Worm (Caenorhabditis elegans): Measurements from ENCODE around the gene cutl-4.

The cutl-4 gene

DNA sequence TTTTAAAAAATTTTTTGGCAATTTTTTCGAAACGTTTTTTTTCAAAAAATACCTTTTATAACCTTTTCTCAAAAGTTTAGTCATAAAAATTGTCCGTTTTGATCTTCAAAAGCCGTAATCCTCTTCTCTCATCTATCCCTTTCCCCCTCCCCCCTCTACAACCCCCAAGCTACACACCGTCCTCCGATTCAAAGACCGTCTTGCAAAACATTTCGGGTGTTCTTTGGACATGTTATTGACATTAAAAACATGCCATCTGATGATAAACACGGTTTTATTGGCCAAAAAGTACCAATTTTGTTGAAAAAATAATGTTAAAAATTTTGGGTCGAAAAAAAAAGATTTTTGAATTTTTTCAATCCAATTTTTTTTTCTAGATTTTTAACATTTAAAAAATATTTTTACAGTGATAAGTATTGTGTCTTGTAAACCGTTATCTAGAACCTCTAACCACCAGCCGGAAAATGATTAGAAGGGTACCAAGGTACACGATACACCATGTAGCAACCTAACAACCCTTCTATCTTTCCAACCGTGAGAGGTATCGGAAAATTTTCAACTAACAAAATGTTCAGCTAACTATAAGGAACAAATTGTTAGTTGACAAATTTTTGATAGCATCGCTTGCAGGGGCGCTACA, 16.4 kb downstream of the cutl-4 start:
- peak; percentile 44 for TF ChIP-seq nhr-80 (tag; optimal IDR thresholded peaks at IDR 0.05)
- no peak for TF ChIP-seq ztf-26 (tag; optimal IDR thresholded peaks at IDR 0.05)

DNA sequence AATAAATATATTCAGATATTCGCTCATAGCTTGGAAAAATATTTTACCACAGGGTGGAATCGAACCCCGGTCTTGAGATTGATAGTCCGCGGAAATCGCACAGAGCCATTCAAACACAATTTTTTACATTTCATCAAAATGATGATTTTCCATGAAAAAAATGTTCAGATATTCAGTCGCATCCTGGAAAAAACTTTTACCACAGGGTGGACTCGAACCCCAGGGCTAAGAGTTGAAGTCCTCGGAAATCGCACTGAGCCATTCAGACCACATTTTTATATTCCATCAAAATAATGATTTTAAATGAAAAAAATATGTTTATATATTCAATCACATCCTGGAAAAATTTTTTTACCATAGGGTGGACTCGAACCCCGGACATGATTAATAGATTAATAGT, 17.1 kb downstream of the cutl-4 start:
- TF ChIP-seq egrh-3 (GFP tag; IDR thresholded peaks at IDR 0.05) (no peak), B0261.1 (tag; optimal IDR thresholded peaks at IDR 0.05) (peak; percentile 46), attf-6 (GFP tag; IDR thresholded peaks at IDR 0.05) (0 out of 2 replicates have a peak, but pooled peaks have one; percentile 38), rpc-1 (optimal IDR thresholded peaks at IDR 0.05) (peak; percentile 13), rpc-1 (tag; optimal IDR thresholded peaks at IDR 0.05) (peak; percentile 67), tbp1 (GFP tag; optimal IDR thresholded peaks at IDR 0.05) (peak; percentile 72), lin-26 (GFP tag; IDR thresholded peaks at IDR 0.05) (peak; percentile 57; the same call in 1 of the 2 replicates)

DNA sequence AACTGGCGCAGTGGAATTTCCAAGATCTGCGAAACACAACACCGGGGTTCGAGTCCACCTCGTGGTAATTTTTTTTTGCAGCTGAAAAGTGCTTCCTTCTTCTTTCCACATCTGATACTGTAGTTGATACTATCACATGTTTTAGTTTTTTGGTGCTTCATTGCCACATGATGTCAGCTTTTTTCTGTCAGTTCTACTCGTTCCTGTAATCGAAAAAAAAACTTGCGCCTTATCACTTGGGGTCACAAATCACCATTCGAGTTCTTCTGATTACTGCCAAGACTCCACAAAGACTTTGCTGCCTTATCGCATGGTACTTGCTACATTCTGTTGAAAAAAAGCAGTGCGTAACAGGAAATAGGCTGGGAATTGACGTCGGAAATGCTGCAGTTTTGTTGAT, 18.0 kb downstream of the cutl-4 start:
- TF ChIP-seq Y79H2A.3 (GFP tag; conservative IDR thresholded peaks at IDR 0.05) (no peak), unc-130 (GFP tag; optimal IDR thresholded peaks at IDR 0.05) (no peak), dox-1 (GFP tag; IDR thresholded peaks at IDR 0.05) (peak; percentile 56; the same call in 1 of the 2 replicates), nfyb-1 (GFP tag; IDR thresholded peaks at IDR 0.05) (0 out of 2 replicates have a peak, but pooled peaks have one; percentile 53), ets-4 (GFP tag; optimal IDR thresholded peaks at IDR 0.05) (peak; percentile 49), B0336.3 (GFP tag; IDR thresholded peaks at IDR 0.05) (peak; percentile 52; the same call in 1 of the 2 replicates), madf-10 (tag; optimal IDR thresholded peaks at IDR 0.05) (peak; percentile 20), cebp-1 (GFP tag; IDR thresholded peaks at IDR 0.05) (peak; percentile 22; the same call in 1 of the 2 replicates), cebp-1 (tag; optimal IDR thresholded peaks at IDR 0.05) (peak; percentile 70), ztf-22 (GFP tag; optimal IDR thresholded peaks at IDR 0.05) (peak; percentile 83), rec-8 (tag; optimal IDR thresholded peaks at IDR 0.05) (no peak), ztf-26 (tag; optimal IDR thresholded peaks at IDR 0.05) (peak; percentile 15), snpc-4 (GFP tag; optimal IDR thresholded peaks at IDR 0.05) (no peak), snpc-4 (tag; optimal IDR thresholded peaks at IDR 0.05) (peak in 2 of 4 experiments; percentile 25 to 72), mes-4 (tag; optimal IDR thresholded peaks at IDR 0.05) (no peak), attf-5 (GFP tag; optimal IDR thresholded peaks at IDR 0.05) (peak; percentile 12), atf-7 (tag; optimal IDR thresholded peaks at IDR 0.05) (peak; percentile 83), Y95B8A.8 (GFP tag; IDR thresholded peaks at IDR 0.05) (peak; percentile 72; the same call in 1 of the 2 replicates), let-607 (tag; optimal IDR thresholded peaks at IDR 0.05) (peak in 1 of 2 experiments; percentile 31), unc-62 (GFP tag; optimal IDR thresholded peaks at IDR 0.05) (peak; percentile 67), K11D2.4 (GFP tag; IDR thresholded peaks at IDR 0.05) (peak; percentile 49; the same call in 1 of the 2 replicates), tbp1 (GFP tag; optimal IDR thresholded peaks at IDR 0.05) (peak; percentile 40), nhr-90 (tag; optimal IDR thresholded peaks at IDR 0.05) (peak; percentile 6), pha-4 (tag; optimal IDR thresholded peaks at IDR 0.05) (peak; percentile 30), nhr-80 (tag; optimal IDR thresholded peaks at IDR 0.05) (peak; percentile 99), ceh-58 (GFP tag; IDR thresholded peaks at IDR 0.05) (no peak), ceh-91 (GFP tag; IDR thresholded peaks at IDR 0.05) (no peak)

DNA sequence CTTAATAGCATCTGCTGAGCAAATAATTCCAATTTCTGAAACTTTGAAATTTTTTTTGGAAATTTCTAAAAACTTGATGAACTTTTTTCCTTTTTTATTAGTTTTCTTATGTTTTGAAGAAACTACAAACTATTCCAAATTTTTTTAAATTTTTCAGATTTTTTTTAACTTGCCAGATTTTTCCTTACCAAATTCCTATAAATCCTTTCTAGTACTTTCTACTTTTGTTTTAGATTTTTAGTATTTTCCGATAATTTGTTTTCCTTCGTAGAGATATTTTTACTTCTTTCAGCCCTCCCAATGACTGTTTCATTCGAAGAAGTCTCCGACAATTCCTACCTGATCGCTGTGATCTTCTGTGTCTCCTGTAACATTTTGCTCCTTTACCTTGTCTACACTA, 21.1 kb downstream of the cutl-4 start, which contains the start of gene str-77:
Gene str-77, plus strand, starts transcription at position 301 of the 400 bp plus-strand sequence.
- no peak for TF ChIP-seq sea-2 (GFP tag; IDR thresholded peaks at IDR 0.05)
- no peak for TF ChIP-seq F37B4.10 (GFP tag; IDR thresholded peaks at IDR 0.05)
- TF ChIP-seq ceh-40 (GFP tag; IDR thresholded peaks at IDR 0.05): no peak
- TF ChIP-seq B0336.3 (GFP tag; IDR thresholded peaks at IDR 0.05): no peak
- no peak for TF ChIP-seq ceh-91 (GFP tag; IDR thresholded peaks at IDR 0.05)
- TF ChIP-seq B0019.2 (GFP tag; conservative IDR thresholded peaks at IDR 0.05): no peak
- TF ChIP-seq ztf-6 (GFP tag; IDR thresholded peaks at IDR 0.05): no peak
- TF ChIP-seq madf-3 (GFP tag; IDR thresholded peaks at IDR 0.05): no peak
- TF ChIP-seq dpl-1 (GFP tag; optimal IDR thresholded peaks at IDR 0.05): no peak
- TF ChIP-seq ceh-79 (tag; optimal IDR thresholded peaks at IDR 0.05): no peak
- TF ChIP-seq F57A8.1 (GFP tag; optimal IDR thresholded peaks at IDR 0.05): no peak
- no peak for TF ChIP-seq zim-3 (tag; optimal IDR thresholded peaks at IDR 0.05)
- no peak for TF ChIP-seq sptf-2 (GFP tag; optimal IDR thresholded peaks at IDR 0.05)
- TF ChIP-seq snpc-3.4 (tag; optimal IDR thresholded peaks at IDR 0.05): no peak
- no peak for TF ChIP-seq ekl-4 (GFP tag; IDR thresholded peaks at IDR 0.05)

Measured in whole organism, young adult.